Fruit fly (Drosophila melanogaster) ovary, adult (tissue): ENCODE data around the gene CG13460.

Source experiments
- CG17801 ChIP-seq: fragments of 200-800 bp; optimal IDR thresholded peaks from 2 replicates; lab custom pipeline; 2019; ENCODE audit warnings: missing biosample characterization, mild to moderate bottlenecking, missing genetic modification characterization, moderate library complexity; ENCODE audit not compliant: partially characterized antibody

The CG13460 gene

DNA sequence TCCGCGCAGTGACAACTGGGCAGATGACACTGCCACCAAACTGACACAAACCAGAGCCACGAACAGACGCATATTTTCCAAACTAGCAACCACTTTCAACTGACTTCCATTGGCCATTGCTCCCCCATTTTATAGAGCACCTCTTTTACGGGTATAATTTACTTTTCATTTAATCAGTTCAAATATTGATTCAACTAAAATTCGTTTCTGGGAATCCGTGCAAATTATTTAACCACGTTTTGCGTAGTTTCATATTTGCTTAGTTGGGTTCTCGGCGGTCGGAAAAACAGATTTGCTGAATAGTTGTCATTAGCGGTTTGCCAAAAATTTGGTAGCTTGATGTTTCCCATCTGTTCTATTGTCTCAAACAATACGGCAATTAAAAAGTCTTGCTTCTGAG is at the start of gene CG13460:
TSS of gene CG13460 (minus strand) at position 101 of the 400 bp plus-strand sequence.
- no peak for TF ChIP-seq CG17801 (GFP tag; lab: Kevin White, UChicago)

DNA sequence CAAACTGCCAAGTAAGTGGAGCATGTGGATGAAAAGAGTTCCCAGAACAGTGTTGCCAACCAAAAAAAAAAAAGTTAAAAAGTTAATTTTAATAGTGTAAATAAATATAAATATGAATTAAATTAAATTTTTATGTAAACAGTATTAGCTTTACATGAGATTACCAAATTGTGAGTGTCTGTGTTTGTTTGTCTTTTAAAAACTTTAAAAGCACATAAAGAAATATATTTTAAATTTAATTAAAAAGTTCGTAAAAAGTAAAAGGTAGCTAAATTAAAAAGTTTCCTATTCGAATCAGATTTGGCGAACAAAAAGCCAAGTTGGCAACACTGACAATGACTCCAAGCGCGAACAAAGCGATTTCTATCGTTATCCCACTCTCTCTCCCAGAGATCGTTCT is 47.4 kb upstream of the CG13460 start:
- TF ChIP-seq CG17801 (GFP tag; lab: Kevin White, UChicago), result no peak

DNA sequence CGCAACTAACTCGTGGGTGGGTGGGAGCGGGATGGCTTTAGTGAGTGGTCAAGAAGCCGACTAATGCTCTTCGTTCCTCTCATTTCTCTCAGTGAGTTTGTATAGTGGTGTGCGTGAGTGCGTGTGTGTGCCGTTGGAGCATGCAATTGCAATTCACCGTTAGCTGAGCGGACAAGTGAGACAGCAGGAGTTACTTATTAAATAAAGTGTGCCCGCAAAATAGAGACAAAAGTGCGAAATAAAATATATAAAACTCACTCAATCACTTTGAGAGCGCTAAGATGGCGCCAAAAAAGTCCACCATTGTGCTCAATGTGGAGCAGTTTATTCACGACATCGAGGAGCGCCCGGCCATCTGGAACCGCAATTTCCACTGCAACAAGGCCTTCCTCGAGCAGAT is 47.0 kb upstream of the CG13460 start:
- TF ChIP-seq CG17801 (GFP tag; lab: Kevin White, UChicago), result no peak

DNA sequence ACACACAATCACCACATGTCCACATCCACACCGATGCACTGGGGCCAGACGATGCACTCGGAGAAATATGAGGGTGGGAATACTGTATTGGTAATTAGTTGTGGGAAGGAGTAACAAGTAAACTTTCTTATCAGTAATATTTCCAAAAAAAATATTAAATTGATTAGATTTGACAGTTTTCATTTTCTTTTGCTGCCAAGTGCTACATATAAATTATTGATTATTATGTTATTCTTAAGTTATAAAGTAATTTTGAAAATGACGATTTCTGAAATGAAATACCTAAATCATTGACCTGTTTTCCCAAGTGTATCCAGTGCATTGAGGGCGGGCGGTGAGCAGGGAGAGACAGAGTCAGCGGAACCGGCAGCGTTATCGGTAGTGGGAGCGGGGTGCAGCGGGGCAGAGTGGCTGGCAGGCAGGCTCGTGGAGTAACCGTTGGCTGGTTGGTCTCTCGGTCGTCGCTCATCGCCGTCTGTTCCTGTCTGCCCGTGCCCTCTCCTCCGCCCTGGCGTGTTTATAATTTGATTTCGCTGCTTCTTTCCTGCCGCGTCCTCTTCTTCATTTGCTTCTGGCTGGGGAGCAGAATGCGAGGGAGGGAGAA is 46.4 kb upstream of the CG13460 start:
- peak; percentile 76 for TF ChIP-seq CG17801 (GFP tag; lab: Kevin White, UChicago)

DNA sequence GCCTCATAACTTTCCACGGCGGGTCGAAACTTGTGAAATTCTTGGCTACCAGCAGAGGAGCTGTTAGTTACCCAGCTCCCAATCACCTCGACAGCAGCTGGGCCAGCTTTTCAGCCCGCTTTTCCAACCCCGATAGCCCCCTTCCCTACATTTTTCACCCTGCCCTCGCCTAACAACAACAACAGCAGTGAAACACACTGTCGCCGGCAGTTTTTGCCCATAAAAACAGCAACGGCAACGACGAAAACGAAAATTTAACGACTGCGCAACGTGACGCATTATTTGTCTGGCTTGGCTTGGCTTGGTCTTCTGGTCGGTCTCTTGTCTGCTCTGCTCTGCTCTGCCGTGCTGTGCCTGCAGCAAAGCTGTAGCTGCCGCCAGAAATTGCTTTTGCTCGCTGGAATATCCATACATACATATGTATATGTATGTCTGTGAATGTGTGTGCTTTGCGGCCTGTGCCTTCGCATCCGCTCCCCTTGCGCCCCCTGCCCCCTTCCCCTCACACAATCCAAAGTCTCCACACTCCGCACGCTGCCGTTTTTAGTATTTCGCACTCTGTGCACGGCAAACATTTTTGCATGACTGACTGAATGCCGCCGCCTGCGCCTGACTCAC is 45.8 kb upstream of the CG13460 start:
- TF ChIP-seq CG17801 (GFP tag; lab: Kevin White, UChicago), result no peak

DNA sequence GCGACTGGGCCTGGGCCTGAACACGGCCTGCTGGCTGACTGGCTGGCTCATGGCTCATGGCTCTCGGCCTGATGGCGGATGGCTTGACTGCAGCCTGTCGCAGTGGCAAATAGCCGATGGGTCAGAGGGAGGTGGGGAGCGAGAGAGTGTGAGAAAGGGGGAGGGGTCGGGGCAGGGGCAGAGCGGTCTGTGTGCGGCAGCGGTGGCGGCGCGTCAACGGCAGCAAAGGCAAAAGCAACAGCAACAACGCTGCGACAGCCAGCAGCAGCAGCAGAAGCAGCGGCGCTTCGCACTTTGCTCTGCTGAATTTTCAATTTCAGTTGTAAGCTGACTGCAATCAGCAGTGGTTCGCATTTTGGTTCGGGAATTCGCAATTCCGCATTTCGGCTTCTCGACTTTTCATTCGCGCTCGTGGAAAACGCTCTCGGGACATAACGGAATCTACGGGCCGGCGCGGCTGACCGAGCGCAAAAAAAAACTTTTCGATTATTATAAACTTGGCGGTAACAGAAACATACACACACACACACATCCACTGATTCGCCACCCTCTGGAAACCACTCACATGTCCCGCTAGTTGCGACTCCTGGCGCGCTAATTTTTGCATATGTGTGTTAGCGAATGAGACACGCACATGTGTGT is 44.2 kb upstream of the CG13460 start, which contains the start of gene CG45071:
TSS of gene CG45071 (plus strand) at position 317 of the 642 bp plus-strand sequence.
- no peak for TF ChIP-seq CG17801 (GFP tag; lab: Kevin White, UChicago)

DNA sequence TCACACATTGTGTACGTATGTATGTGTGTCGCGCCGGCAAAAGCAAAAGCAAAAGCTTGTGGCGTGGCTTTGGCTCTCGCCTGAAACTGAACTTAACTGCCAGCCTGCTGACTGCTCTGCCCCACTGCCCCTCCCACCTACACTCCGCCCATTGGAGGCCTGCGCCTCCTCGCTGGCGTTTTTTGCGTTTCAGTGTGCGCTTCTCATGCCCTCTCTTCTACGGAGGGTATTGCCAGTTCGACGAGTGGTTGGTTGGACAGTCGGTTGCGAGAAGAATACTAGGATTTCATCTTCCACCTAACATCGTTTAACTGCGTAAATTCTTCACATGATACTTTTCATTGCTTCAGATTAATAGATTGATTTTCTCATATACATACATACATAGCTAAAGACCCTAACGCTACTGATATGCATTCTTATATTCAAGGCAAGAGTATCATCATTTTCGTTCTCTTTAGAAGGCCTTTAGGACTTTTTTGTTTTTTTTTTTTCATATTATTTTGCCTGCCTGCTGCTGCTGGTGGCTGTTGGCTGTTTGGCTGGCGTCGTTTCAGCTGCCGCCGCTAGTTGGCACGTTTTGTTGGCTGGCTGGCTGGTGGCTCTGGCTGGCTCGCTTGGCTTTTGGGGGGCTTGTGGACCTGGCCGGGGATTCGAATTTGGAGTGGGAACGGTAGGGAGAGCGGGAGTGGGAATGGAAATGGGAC is 43.5 kb upstream of the CG13460 start:
- TF ChIP-seq CG17801 (GFP tag; lab: Kevin White, UChicago), result no peak

DNA sequence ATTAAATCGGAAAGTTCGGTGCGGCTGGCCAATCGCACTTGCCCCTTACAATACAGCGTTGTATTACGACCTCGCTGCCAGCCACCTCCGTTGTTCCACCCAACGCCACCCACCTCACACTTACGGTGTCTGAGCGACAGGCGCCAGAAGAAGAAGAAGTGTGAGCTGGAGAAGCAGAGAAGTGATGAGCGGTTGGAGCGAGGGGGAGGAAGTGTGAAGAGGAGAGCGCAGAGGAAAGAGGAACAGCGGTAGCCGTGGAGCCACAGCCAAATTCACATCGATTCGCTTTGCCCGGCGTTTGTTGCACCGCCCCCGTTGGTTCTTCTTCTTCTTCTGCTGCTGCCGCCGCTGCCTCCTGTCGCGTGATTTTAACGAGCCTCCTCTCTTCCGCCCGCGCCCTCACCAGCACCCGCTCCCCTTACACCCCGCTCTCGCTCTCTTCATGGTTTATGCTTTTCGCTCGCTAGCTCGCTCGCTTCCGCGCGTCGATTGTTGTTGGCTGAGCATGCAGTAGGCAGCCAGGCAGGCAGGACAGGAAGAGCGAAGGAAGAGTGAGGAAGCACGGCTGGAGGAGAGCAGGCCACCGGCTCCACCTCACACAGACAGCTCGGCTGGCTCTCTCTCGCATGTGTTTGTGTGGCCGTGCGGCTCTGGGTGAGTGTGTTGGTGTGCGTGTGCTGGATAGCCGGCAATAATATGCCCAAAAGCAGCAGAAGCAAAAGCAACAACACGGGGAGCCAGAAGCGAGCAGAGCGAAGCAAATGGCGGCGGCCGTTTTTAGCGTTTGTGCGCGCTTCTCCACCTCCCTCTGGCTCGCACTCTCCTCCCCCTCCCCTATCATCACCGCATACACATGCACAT is 42.7 kb upstream of the CG13460 start:
- TF ChIP-seq CG17801 (GFP tag; lab: Kevin White, UChicago), result no peak

DNA sequence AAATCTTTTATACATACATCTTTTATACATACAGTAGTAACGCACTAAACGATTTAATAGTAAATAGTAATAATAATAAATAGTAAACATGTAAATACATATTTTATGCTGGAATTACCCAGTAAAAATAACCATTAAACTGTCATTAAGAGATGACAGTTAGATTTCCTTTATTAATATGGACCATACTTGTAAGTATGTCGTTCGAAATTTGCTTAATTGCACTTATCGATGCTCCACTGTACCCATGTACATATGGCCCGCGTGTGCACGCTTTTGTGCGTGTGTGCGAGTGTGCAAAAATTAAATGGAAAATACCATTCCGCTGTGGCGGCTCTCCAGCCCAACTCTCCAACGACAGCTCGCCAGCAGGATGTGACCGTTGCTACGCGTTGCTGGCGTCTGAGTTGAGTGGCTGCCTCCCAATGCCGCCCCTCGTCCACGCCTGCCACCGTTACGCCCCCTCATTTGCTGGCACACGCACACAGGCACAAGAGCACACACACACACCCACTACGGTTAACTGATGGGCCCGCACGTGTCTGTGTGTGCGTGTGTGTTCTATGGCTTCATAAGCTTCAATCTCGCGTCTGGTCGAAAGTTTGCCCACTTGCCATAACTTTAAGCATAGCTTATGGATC is 41.3 kb upstream of the CG13460 start:
- TF ChIP-seq CG17801 (GFP tag; lab: Kevin White, UChicago), result no peak

DNA sequence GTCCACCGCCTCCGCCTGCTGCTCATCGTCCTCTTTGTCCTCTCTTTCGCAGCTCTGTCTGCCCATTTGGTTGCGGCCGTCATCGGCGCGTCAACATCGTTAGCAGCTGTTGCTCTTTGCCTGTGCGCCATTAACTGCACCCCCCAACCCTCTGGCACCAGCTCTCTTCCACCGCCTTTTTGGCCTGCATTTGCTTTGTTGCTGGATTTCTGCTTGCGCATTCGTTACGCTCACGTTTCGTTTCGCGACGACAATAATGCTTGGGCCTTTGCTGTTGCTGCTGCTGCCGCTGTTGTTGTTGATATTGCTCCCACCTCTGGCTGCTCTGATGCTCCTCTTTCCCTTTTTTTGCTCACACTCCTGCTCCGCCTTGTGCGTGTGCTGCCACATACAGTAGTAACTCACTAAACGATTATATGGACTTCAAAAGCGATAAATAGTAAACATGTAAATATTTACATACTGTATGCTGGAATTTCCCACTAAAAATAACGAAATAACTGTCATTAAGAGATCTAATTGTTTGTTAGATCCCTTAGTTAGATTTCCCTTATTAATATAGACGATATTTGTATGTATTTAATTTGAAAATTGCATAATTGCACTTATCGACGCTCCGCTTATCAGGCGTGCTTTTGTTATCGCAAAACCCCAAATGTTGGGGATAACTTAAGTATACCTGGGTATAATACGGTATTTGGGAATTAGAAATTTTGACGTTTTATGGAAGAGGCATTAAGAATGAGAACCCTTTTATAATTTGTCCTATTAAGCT is 40.3 kb upstream of the CG13460 start:
- TF ChIP-seq CG17801 (GFP tag; lab: Kevin White, UChicago), result no peak

DNA sequence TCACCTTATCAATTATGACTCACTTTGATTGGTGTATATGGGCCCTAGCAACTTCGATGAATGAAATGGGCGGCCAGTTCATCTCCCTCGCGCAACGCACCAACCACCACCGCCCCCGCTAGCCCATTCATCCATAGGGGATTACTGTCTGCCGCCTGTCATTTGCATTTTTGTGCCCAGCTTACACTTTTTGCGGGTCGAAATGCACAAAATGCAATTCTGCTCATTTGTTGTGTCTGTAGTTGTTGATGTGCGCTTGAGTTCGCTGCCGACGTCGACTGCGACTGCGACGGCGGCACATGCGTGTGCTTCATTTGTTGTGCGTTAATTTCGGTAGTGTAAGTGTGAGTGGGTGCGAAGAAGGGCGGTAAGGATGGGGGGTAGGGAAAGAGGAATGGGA is 39.5 kb upstream of the CG13460 start:
- TF ChIP-seq CG17801 (GFP tag; lab: Kevin White, UChicago), result no peak

DNA sequence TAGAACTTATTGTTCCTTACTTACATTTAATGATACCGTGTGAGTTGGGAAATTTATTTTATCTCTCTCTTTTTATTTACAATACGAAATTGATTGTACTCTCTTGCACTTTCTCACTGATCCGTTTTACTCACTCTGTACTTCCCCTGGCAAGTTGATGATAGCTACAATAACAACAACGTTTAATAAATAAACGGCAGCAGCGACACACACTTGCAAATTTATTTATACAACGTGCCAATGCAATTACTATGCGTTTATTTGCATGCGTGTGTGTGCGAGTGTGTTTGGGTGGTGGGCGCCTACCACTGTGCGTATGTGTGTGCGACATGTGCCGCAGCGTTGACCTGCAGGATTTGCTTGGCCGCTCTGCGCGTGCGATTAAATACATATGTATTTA is 38.0 kb upstream of the CG13460 start:
- no peak for TF ChIP-seq CG17801 (GFP tag; lab: Kevin White, UChicago)
